Fruit fly (Drosophila melanogaster) whole organism, pupa: Measurements from ENCODE around the gene CG7402.

Source experiments
- CG10348 ChIP-seq: fragments of 200-800 bp; sonication (Bioruptor generic); IDR thresholded peaks from 2 replicates; pipeline ENCODE4 v1.3.6; 2022; ENCODE audit warnings: missing biosample characterization, missing genetic modification characterization
- CG12605 ChIP-seq: fragments of 200-800 bp; sonication (Bioruptor generic); IDR thresholded peaks from 2 replicates; pipeline ENCODE4 v1.3.6; 2022; ENCODE audit warnings: missing biosample characterization, missing genetic modification characterization
- CG13204 ChIP-seq: fragments of 200-800 bp; sonication (Bioruptor generic); optimal IDR thresholded peaks from 2 replicates; lab custom pipeline; 2018; ENCODE audit warnings: missing biosample characterization, mild to moderate bottlenecking, missing genetic modification characterization, moderate library complexity
- CG14655 ChIP-seq: fragments of 200-800 bp; sonication (Bioruptor generic); optimal IDR thresholded peaks from 3 replicates; lab custom pipeline; 2017; ENCODE audit warnings: mild to moderate bottlenecking, missing biosample characterization, missing genetic modification reagents, missing genetic modification characterization
- CG15710 ChIP-seq: fragments of 200-800 bp; sonication (Bioruptor generic); optimal IDR thresholded peaks from 2 replicates; lab custom pipeline; 2018; ENCODE audit warnings: missing biosample characterization, mild to moderate bottlenecking, missing genetic modification characterization, moderate library complexity
- CG17806 ChIP-seq: fragments of 200-800 bp; sonication (Bioruptor generic); optimal IDR thresholded peaks from 2 replicates; lab custom pipeline; 2018; ENCODE audit warnings: missing biosample characterization, mild to moderate bottlenecking, missing genetic modification characterization, moderate library complexity
- CG32121 ChIP-seq: fragments of 200-800 bp; sonication (Bioruptor generic); IDR thresholded peaks from 2 replicates; pipeline ENCODE4 v1.3.6; 2022; ENCODE audit warnings: missing biosample characterization, missing genetic modification characterization
- CG34367 ChIP-seq: fragments of 200-800 bp; sonication (Bioruptor generic); optimal IDR thresholded peaks from 2 replicates; lab custom pipeline; 2018; ENCODE audit warnings: missing biosample characterization, mild to moderate bottlenecking, missing genetic modification characterization
- CG4496 ChIP-seq: fragments of 200-800 bp; sonication (Bioruptor generic); IDR thresholded peaks from 3 replicates; pipeline ENCODE4 v1.3.6; 2022; ENCODE audit warnings: missing biosample characterization, missing genetic modification characterization
- CG8159 ChIP-seq: fragments of 200-800 bp; sonication (Bioruptor generic); optimal IDR thresholded peaks from 3 replicates; lab custom pipeline; 2018; ENCODE audit warnings: missing biosample characterization, mild to moderate bottlenecking, missing genetic modification characterization, moderate library complexity
- CG8301 ChIP-seq: fragments of 200-800 bp; sonication (Bioruptor generic); optimal IDR thresholded peaks from 2 replicates; lab custom pipeline; 2018; ENCODE audit warnings: missing biosample characterization, mild to moderate bottlenecking, missing genetic modification characterization
- CG9948 ChIP-seq: fragments of 200-800 bp; sonication (Bioruptor generic); optimal IDR thresholded peaks from 2 replicates; lab custom pipeline; 2018; ENCODE audit warnings: missing biosample characterization, mild to moderate bottlenecking, missing genetic modification characterization, moderate library complexity
- D1 ChIP-seq: fragments of 200-800 bp; sonication (Bioruptor generic); optimal IDR thresholded peaks from 2 replicates; lab custom pipeline; 2018; ENCODE audit warnings: missing biosample characterization, mild to moderate bottlenecking, missing genetic modification characterization, moderate library complexity
- EcR ChIP-seq: fragments of 200-800 bp; sonication (Bioruptor generic); optimal IDR thresholded peaks from 3 replicates; lab custom pipeline; 2019; ENCODE audit warnings: missing biosample characterization, missing genetic modification characterization, mild to moderate bottlenecking, moderate library complexity, missing genetic modification reagents
- Ets98B ChIP-seq: fragments of 200-800 bp; sonication (Bioruptor generic); IDR thresholded peaks from 2 replicates; pipeline ENCODE4 v1.3.6; 2022; ENCODE audit warnings: missing biosample characterization, missing genetic modification characterization
- Pif1A ChIP-seq: fragments of 200-800 bp; sonication (Bioruptor generic); optimal IDR thresholded peaks from 3 replicates; lab custom pipeline; 2016; ENCODE audit warnings: missing biosample characterization, missing genetic modification characterization
- Pif1B ChIP-seq: fragments of 200-800 bp; sonication (Bioruptor generic); optimal IDR thresholded peaks from 3 replicates; lab custom pipeline; 2016; ENCODE audit warnings: missing biosample characterization, missing genetic modification characterization
- Snoo ChIP-seq: fragments of 200-800 bp; sonication (Bioruptor generic); optimal IDR thresholded peaks from 3 replicates; lab custom pipeline; 2017; ENCODE audit warnings: missing biosample characterization, mild to moderate bottlenecking, missing genetic modification characterization, inconsistent platforms
- fd96Ca ChIP-seq: fragments of 200-800 bp; sonication (Bioruptor generic); IDR thresholded peaks from 3 replicates; pipeline ENCODE4 v1.3.6; 2022; ENCODE audit warnings: missing biosample characterization, missing genetic modification characterization
- gl ChIP-seq: fragments of 200-800 bp; sonication (Bioruptor generic); optimal IDR thresholded peaks from 2 replicates; lab custom pipeline; 2018; ENCODE audit warnings: missing biosample characterization, mild to moderate bottlenecking, missing genetic modification characterization
- rn ChIP-seq: fragments of 200-800 bp; sonication (Bioruptor generic); IDR thresholded peaks from 2 replicates; pipeline ENCODE4 v1.3.6; 2022; ENCODE audit warnings: missing biosample characterization, missing genetic modification characterization

Gene CG7402

DNA sequence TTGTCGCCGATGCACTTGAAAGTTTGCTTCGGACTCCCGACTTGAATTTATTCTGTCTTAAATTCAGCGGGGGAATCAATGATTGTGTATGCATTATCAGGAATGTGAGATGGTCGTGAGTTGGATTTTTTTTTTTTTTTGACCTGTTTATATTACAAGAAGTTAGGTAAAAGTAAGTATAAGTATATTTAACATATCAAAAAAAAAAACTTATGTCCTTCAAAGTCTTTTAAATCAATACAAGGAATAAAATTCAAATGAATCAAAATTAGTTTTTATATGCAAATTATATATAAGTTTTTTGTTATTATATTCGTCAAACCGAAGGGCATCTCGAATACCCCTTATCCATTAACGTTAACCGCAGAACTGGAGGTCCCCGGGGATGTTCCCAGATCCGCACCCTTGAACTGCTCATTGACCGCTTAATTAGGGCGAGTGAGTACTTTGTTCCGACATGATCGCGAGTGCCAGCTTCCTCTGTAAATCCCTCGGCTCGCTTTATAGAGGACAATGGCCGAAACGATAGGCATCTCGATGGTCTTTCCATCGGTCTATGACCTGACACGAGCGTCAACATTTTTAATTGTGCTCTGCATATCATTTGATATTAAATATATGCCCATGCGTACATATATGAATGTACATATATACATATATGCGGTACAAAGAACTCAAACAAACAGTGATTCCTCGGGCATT lies 39.2 kb downstream of the CG7402 start:
- TF ChIP-seq CG14655: peak; percentile 38
- peak; percentile 14 for TF ChIP-seq D1
- peak; percentile 69 for TF ChIP-seq CG17806 (tag; lab: Kevin White, UChicago)
- TF ChIP-seq Ets98B (GFP tag; lab: Robert Waterston, UW): no peak
- TF ChIP-seq CG10348: no peak
- no peak for TF ChIP-seq CG32121 (GFP tag; lab: Robert Waterston, UW)
- TF ChIP-seq CG8159 (tag; lab: Kevin White, UChicago): peak; percentile 78
- TF ChIP-seq Pif1A (GFP tag; lab: Kevin White, UChicago): peak; percentile 42
- no peak for TF ChIP-seq rn (GFP tag; lab: Robert Waterston, UW)
- peak; percentile 79 for TF ChIP-seq CG15710 (tag; lab: Kevin White, UChicago)
- peak; percentile 97 for TF ChIP-seq EcR (GFP tag; lab: Kevin White, UChicago)
- TF ChIP-seq CG8301 (tag; lab: Kevin White, UChicago): no peak
- TF ChIP-seq CG34367: peak; percentile 29
- peak; percentile 62 for TF ChIP-seq CG9948
- no peak for TF ChIP-seq CG13204 (GFP tag; lab: Kevin White, UChicago)
- TF ChIP-seq Pif1B: no peak
- TF ChIP-seq, all 21 proteins: peak for 9

DNA sequence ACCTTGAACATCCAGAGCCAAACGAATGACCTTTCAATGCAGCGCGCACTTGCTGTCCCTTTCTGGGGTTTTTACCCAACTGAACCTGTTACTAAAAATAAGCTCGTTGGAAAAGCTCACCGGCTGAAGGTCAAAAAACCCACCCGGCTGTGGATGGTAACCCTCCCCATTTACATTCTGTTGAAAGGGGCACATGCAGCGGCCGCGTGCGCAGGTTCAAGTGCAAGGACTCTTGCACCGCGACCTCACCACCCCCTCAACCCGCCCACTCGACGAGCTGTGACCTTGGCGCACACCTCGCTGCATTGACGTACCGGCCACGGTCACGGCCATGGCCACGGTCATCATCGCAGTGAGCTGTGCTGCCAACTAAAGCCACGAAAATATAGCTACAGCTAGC lies 40.6 kb downstream of the CG7402 start:
- TF ChIP-seq CG34367: no peak
- no peak for TF ChIP-seq Snoo (tag; lab: Kevin White, UChicago)
- peak; percentile 80 for TF ChIP-seq EcR (GFP tag; lab: Kevin White, UChicago)

DNA sequence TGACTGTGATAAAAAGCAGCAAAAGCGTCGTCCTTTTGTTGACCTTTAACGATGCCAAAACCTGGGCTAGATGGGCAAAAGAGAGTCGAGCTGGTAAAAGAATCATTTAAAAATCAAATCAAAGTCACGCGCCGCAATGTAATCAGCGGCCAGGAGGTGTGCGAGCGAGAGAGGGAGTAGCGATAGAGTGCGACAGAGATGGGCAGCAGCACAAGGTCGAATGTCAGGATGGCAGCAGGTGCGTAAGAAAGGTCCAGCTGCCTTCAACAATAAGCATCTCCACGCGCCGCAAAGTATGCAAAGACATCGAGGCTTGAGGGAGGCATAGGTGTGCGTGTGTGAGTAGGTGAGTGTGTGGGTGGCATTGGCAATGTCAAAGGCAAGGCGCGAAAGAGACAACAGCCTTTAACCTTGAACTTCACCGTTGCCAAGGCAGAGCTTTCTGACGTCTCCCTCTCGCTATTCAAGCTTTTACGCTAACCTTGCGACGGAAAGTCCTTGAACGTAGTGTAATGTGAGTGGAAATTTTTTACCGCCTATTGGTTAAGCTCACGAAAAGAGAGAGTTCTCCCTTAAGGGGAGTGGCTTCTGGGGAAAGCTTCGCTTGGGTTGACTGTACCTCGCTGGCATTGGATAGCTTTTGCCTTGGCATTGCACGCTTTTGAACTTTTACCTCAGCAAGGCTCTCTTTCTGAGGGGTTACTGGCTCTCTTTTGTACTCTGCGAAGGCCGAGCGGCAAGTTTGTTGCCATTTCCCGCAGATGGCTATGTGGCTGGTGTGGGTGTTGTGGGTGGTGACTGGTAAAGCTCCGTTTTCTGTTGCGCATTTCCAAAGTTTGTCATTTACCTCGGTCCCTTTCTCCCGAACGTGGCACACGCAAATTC lies 42.4 kb downstream of the CG7402 start:
- TF ChIP-seq CG8159 (tag; lab: Kevin White, UChicago): no peak
- TF ChIP-seq EcR (GFP tag; lab: Kevin White, UChicago): peak; percentile 80
- no peak for TF ChIP-seq CG14655

DNA sequence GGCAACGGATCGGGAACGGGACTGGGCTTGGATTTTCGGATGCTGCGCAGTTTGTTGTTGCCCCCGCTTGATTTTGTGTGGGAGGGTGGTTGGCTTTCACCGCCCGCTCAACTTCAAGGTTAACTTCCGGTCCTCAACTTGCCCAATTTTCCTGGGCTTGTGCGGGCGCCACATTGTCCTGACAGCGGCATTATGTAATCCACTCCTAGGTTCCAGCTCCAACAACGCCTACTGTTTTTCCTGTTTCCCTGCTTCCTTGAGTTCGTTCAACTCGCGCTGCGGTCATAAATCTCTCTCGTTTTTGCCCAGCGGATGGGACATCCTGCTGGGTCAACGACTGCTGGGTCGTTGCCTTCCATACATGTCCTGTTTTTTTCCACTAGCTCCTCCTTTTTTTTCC lies 44.4 kb downstream of the CG7402 start:
- TF ChIP-seq EcR (GFP tag; lab: Kevin White, UChicago) (peak; percentile 66), CG4496 (GFP tag; lab: Robert Waterston, UW) (no peak)

DNA sequence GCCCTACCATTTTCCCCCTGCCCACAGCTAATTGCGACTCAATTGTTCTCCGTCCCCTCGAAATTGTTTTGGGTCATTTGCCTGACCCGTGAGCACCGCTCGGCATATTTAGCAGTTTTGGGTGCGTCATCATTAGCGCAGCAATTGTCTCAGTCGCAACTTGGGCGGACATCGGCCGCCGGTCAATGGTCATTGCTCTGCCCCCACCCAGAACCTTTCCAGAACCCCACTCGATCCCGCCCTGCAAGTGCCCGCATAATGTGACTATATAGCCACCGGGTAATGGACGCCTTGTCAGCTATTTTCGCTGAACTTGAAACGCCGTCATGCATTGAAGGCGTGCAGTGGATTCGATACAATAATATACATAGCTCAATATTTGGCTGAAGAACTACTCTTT lies 45.6 kb downstream of the CG7402 start:
- TF ChIP-seq CG15710 (tag; lab: Kevin White, UChicago) (no peak), Pif1A (GFP tag; lab: Kevin White, UChicago) (no peak), CG12605 (no peak), CG9948 (no peak), Pif1B (no peak), fd96Ca (GFP tag; lab: Robert Waterston, UW) (no peak), CG17806 (tag; lab: Kevin White, UChicago) (no peak), D1 (no peak), rn (GFP tag; lab: Robert Waterston, UW) (no peak), CG32121 (GFP tag; lab: Robert Waterston, UW) (no peak), CG10348 (no peak)

DNA sequence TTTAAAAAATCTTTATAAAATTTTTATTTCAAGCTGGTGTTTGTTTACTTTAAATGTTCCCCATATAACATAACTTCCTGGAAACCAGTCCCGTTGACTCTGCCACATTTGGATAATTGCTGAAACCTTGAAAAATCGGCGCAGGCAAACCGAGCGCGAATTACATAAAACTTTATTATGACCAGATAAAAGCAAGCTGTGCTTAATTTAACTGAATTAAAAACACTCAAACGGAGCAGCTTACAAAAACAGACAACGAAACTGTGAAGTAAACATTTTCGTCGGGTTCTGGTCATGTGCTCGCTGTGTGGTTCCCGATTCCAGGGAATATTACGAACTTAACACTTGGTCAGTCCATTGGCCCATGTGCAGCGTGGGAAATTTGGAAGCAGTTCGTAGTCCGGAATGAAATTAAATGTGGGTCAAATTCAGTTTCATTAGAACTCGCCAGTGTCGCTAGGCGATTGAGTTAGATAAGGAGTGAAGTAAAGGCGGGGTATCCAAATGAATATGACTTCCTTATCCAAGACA lies 46.3 kb downstream of the CG7402 start:
- TF ChIP-seq fd96Ca (GFP tag; lab: Robert Waterston, UW) (no peak), EcR (GFP tag; lab: Kevin White, UChicago) (no peak), rn (GFP tag; lab: Robert Waterston, UW) (no peak), Ets98B (GFP tag; lab: Robert Waterston, UW) (no peak), CG12605 (no peak), Pif1B (no peak), CG4496 (GFP tag; lab: Robert Waterston, UW) (no peak), CG8301 (tag; lab: Kevin White, UChicago) (no peak), Snoo (tag; lab: Kevin White, UChicago) (no peak), CG9948 (no peak), CG13204 (GFP tag; lab: Kevin White, UChicago) (no peak), gl (tag; lab: Kevin White, UChicago) (no peak), CG8159 (tag; lab: Kevin White, UChicago) (no peak), Pif1A (GFP tag; lab: Kevin White, UChicago) (no peak), CG32121 (GFP tag; lab: Robert Waterston, UW) (no peak), CG10348 (no peak), CG15710 (tag; lab: Kevin White, UChicago) (no peak), CG14655 (no peak), CG17806 (tag; lab: Kevin White, UChicago) (no peak), CG34367 (no peak)
